Worm (Caenorhabditis elegans) whole organism, L2 larva: ENCODE results near the gene mms-19.

Experiments used
- blmp-1 ChIP-seq: sonication (generic microtip); optimal IDR thresholded peaks from 2 replicates; lab custom pipeline; 2017; ENCODE audit warnings: missing genetic modification characterization, mild to moderate bottlenecking, missing compliant biosample characterization, antibody characterized with exemption, moderate library complexity; ENCODE audit not compliant: insufficient read depth
- crh-2 ChIP-seq: sonication (generic microtip); optimal IDR thresholded peaks from 2 replicates; lab custom pipeline; 2017; ENCODE audit warnings: missing biosample characterization, missing genetic modification characterization
- egl-27 ChIP-seq: sonication (generic microtip); optimal IDR thresholded peaks from 3 replicates; lab custom pipeline; 2017; ENCODE audit warnings: missing biosample characterization, missing genetic modification reagents, missing genetic modification characterization

ce11 chrV:5488766-5489165, 25.4 kb upstream of the mms-19 start, which contains the start of gene grl-18:
- TF ChIP-seq blmp-1 (no peak), egl-27 (tag; lab: Kevin White, UChicago) (no peak), crh-2 (tag; lab: Kevin White, UChicago) (no peak)
